Worm (Caenorhabditis elegans) whole organism, midembryonic: ENCODE results near the gene E04D5.4.

Experiments used
- T22C8.4 ChIP-seq: fragments of 200-800 bp; sonication (Bioruptor generic); IDR thresholded peaks from 2 replicates; pipeline ENCODE4 v1.3.6; 2022; ENCODE audit warnings: missing genetic modification characterization, missing compliant biosample characterization
- cog-1 ChIP-seq: sonication (generic microtip); optimal IDR thresholded peaks from 2 replicates; lab custom pipeline; 2016; ENCODE audit warnings: missing genetic modification characterization, missing compliant biosample characterization
- flt-1 ChIP-seq: fragments of 200-800 bp; sonication (Bioruptor generic); IDR thresholded peaks from 2 replicates; pipeline ENCODE4 v1.3.6; 2022; ENCODE audit warnings: missing genetic modification characterization, missing compliant biosample characterization
- klf-2 ChIP-seq: fragments of 200-800 bp; sonication (Bioruptor generic); conservative IDR thresholded peaks from 2 replicates; pipeline ENCODE4 v1.3.6; 2022; ENCODE audit warnings: missing genetic modification reagents, missing genetic modification characterization, missing compliant biosample characterization
- ref-1 ChIP-seq: fragments of 200-800 bp; sonication (Bioruptor generic); conservative IDR thresholded peaks from 2 replicates; pipeline ENCODE4 v1.3.6; 2022; ENCODE audit warnings: missing genetic modification reagents, missing genetic modification characterization, missing compliant biosample characterization
- tab-1 ChIP-seq: fragments of 200-800 bp; sonication (Bioruptor generic); IDR thresholded peaks from 2 replicates; pipeline ENCODE4 v1.3.6; 2022; ENCODE audit warnings: missing genetic modification characterization, missing compliant biosample characterization
- ztf-23 ChIP-seq: fragments of 200-800 bp; sonication (Bioruptor generic); IDR thresholded peaks from 2 replicates; pipeline ENCODE4 v1.3.6; 2022; ENCODE audit warnings: missing genetic modification reagents, missing genetic modification characterization, missing compliant biosample characterization
- ztf-29 ChIP-seq: fragments of 200-800 bp; sonication (Bioruptor generic); IDR thresholded peaks from 2 replicates; pipeline ENCODE4 v1.3.6; 2022; ENCODE audit warnings: missing genetic modification reagents, missing genetic modification characterization, missing compliant biosample characterization

DNA sequence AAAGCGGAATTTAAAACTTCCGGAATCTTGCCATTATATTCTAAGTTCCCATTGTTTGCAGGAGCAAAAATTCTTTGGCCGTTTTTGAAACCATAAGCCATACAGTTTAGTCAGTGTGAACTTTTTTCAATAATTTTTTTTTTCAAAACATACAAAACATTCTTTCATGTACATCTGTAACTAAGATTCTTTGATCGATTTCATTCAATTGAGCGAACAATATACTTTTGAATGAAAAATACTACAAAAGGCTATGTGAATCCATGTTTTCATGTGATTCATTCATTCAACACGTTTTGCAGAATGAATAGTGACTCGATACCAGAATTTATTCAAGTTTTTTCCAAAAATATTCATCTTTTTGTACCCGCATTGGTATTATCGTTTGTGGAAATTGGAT is 46.7 kb downstream of the E04D5.4 start, which contains the start of gene ZK666.15:
- no peak for TF ChIP-seq flt-1
- no peak for TF ChIP-seq ztf-23 (GFP tag; lab: Robert Waterston, UW)
- TF ChIP-seq tab-1 (GFP tag; lab: Robert Waterston, UW), result no peak
- TF ChIP-seq cog-1 (tag; lab: Kevin White, UChicago), result no peak
- no peak for TF ChIP-seq klf-2 (GFP tag; lab: Robert Waterston, UW)
- no peak for TF ChIP-seq ztf-29
- TF ChIP-seq T22C8.4, result no peak
- no peak for TF ChIP-seq ref-1
